Worm (Caenorhabditis elegans) whole organism, mixed stage, embryonic: ENCODE data around the gene K07F5.8.

ENCODE experiments used
- ces-1 ChIP-seq: fragments of 150-350 bp; optimal IDR thresholded peaks from 2 replicates; lab custom pipeline; 2014; ENCODE audit warnings: missing biosample characterization, missing genetic modification reagents, missing genetic modification characterization
- elt-3 ChIP-seq: fragments of 150-350 bp; optimal IDR thresholded peaks from 2 replicates; lab custom pipeline; 2014; ENCODE audit warnings: missing biosample characterization, missing genetic modification characterization
- lin-13 ChIP-seq: fragments of 150-350 bp; optimal IDR thresholded peaks from 2 replicates; lab custom pipeline; 2014; ENCODE audit warnings: missing biosample characterization, missing genetic modification characterization
- nhr-12 ChIP-seq: fragments of 150-350 bp; optimal IDR thresholded peaks from 2 replicates; lab custom pipeline; 2014; ENCODE audit warnings: missing biosample characterization, missing genetic modification characterization
- unc-62 ChIP-seq: fragments of 150-350 bp; optimal IDR thresholded peaks from 2 replicates; lab custom pipeline; 2014; ENCODE audit warnings: missing biosample characterization, missing genetic modification reagents, missing genetic modification characterization
- ztf-11 ChIP-seq: fragments of 150-350 bp; optimal IDR thresholded peaks from 2 replicates; lab custom pipeline; 2014; ENCODE audit warnings: missing biosample characterization, missing genetic modification characterization

DNA sequence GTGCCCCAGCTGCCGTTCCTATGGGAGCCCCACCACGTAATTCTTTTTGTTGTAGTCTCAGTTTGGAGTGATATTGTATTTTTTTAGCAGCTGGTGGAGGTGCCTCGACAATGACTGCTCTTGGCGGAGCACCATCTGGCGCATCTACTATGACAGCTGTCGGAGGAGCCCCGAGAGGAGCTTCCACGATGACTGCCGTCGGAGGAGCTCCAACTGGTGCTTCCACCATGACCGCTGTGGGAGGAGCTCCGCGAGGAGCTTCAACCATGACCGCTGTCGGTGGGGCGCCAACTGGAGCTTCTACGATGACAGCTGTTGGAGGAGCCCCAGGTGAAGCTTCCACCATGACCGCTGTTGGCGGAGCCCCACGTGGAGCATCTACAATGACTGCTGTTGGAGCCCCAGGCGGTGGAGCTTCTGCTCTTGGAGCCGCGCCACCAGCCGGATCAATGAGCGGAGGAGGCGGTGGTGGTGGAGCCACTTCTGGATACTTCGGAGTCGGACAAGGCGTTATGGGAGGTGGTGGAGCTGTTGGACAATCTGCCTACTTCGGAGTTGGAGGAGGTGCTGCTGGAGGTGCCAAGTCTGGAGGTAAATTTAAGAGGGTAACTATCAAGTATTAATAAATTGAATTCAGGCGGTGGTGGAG, 3.4 kb upstream of the K07F5.8 start:
- no peak for TF ChIP-seq ces-1 (GFP tag; lab: Kevin White, UChicago)
- TF ChIP-seq unc-62 (GFP tag; lab: Kevin White, UChicago) = no peak
- no peak for TF ChIP-seq lin-13 (tag; lab: Kevin White, UChicago)
- TF ChIP-seq nhr-12 = no peak
- no peak for TF ChIP-seq elt-3
- TF ChIP-seq ztf-11 (tag; lab: Kevin White, UChicago) = no peak
